Fruit fly (Drosophila melanogaster): ENCODE results near the gene Nepl14.
A peak's percentile ranks its signal among the peaks of the same experiment; 100 is the strongest.

The Nepl14 gene

DNA sequence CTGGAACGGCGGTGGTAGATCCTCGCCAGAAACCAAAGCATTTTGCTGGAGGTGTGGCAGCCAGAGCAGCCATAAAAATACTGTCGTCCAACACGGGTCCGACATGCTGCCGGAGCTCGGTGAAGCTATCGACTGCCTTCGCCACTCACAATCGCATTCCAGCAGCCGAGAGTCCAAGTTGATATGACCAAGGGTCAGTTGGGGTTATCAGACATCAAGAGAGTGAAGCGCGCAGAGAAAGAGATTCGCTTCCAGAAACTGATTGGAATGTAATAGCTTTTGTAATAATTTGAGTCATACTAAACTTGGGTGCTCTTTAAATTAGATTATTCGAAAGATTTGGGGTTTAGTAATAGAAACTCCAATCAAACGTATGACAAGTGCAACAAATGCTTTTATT is at the start of gene Nepl14:
TSS of gene Nepl14 (minus strand) at position 125 of the 400 bp plus-strand sequence.
- TF ChIP-seq svp (GFP tag) = peak; percentile 100
- no peak for TF ChIP-seq net (GFP tag; optimal IDR thresholded peaks at IDR 0.05)

DNA sequence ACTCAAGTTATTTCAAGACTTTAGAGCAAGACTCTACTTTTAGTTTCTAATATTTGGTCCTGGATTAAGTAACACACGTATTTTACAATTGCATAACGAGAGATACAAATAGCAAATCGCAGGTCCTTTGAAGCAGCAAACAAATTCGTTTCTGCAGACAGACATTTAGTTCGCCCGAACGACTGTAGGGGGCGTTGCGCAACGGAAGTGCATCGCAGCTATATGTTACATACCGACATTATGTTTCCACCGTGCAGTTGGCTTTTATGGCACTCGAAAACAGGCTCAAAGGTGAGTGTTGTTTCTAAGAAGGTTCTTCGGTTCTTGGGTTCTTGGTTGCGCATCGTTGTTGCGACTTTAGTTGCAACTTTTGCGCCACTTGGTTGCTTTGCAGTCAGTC is 46.8 kb upstream of the Nepl14 start:
- TF ChIP-seq Lpt (GFP tag; optimal IDR thresholded peaks at IDR 0.05) (no peak), cyc (GFP tag; optimal IDR thresholded peaks at IDR 0.05) (no peak)

DNA sequence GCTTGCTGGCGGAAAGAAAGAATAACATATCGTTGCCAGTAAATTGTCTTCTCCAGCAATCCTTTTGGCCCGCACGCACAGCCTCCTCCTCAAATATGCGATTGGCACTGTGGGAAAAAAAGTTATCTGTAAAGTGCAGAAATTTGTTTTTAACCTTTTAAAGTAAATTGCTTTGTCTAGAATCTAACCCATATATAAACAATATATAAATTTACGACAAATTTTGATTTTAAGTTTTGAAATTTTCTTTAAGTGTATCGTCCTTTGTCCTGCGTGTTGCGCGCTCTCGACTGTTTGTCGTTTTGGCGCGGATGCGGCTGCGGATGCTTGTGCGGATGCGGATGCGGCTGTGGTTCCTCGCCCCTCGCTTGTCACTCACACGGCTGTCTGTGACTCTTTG is 43.6 kb upstream of the Nepl14 start:
- TF ChIP-seq CG6854 (GFP tag; optimal IDR thresholded peaks at IDR 0.05) (no peak), fd85E (GFP tag; optimal IDR thresholded peaks at IDR 0.05) (no peak), CG7368 (GFP tag; optimal IDR thresholded peaks at IDR 0.05) (no peak), CG9139 (GFP tag; optimal IDR thresholded peaks at IDR 0.05) (no peak), Eip78C (GFP tag) (peak; percentile 61), CG3919 (GFP tag; optimal IDR thresholded peaks at IDR 0.05) (peak; percentile 6), Gug (GFP tag; IDR thresholded peaks at IDR 0.05) (no peak), eg (GFP tag; IDR thresholded peaks at IDR 0.05) (no peak), CG32006 (GFP tag; optimal IDR thresholded peaks at IDR 0.05) (peak; percentile 20), Lpt (GFP tag; optimal IDR thresholded peaks at IDR 0.05) (no peak), Sox14 (GFP tag; optimal IDR thresholded peaks at IDR 0.05) (no peak), CG6808 (GFP tag; optimal IDR thresholded peaks at IDR 0.05) (no peak), topi (GFP tag; optimal IDR thresholded peaks at IDR 0.05) (no peak), Sox15 (GFP tag; optimal IDR thresholded peaks at IDR 0.05) (no peak), Hr4 (GFP tag; optimal IDR thresholded peaks at IDR 0.05) (no peak), Ets21C (GFP tag; optimal IDR thresholded peaks at IDR 0.05) (no peak), vri (GFP tag; optimal IDR thresholded peaks at IDR 0.05) (no peak), CG8119 (GFP tag; IDR thresholded peaks at IDR 0.05) (no peak), CG11294 (GFP tag; IDR thresholded peaks at IDR 0.05) (no peak), dac (GFP tag; optimal IDR thresholded peaks at IDR 0.05) (no peak), net (GFP tag; optimal IDR thresholded peaks at IDR 0.05) (no peak), CG4318 (GFP tag; optimal IDR thresholded peaks at IDR 0.05) (no peak), Eip75B (GFP tag; optimal IDR thresholded peaks at IDR 0.05) (no peak), cyc (GFP tag; optimal IDR thresholded peaks at IDR 0.05) (no peak), OdsH (GFP tag; optimal IDR thresholded peaks at IDR 0.05) (no peak), svp (GFP tag) (peak; percentile 63), CG10631 (GFP tag; optimal IDR thresholded peaks at IDR 0.05) (peak; percentile 2), Hr38 (GFP tag; optimal IDR thresholded peaks at IDR 0.05) (no peak), Eip93F (GFP tag; optimal IDR thresholded peaks at IDR 0.05) (no peak), fkh (GFP tag; optimal IDR thresholded peaks at IDR 0.05) (no peak), CG15336 (GFP tag; IDR thresholded peaks at IDR 0.05) (no peak), CG10669 (GFP tag; optimal IDR thresholded peaks at IDR 0.05) (peak; percentile 0), CG6163 (GFP tag; IDR thresholded peaks at IDR 0.05) (peak; percentile 45; the same call in 1 of the 3 replicates), CG3032 (tag; optimal IDR thresholded peaks at IDR 0.05) (no peak), Blimp-1 (GFP tag; optimal IDR thresholded peaks at IDR 0.05) (no peak), salr (GFP tag; optimal IDR thresholded peaks at IDR 0.05) (no peak), Met (GFP tag; optimal IDR thresholded peaks at IDR 0.05) (no peak), spab (GFP tag; optimal IDR thresholded peaks at IDR 0.05) (no peak), CG16779 (tag; optimal IDR thresholded peaks at IDR 0.05) (no peak), CG6792 (GFP tag; optimal IDR thresholded peaks at IDR 0.05) (no peak), CG1621 (tag; optimal IDR thresholded peaks at IDR 0.05) (no peak), CG6276 (GFP tag; optimal IDR thresholded peaks at IDR 0.05) (no peak), Ets96B (tag; optimal IDR thresholded peaks at IDR 0.05) (peak; percentile 21), fd59A (GFP tag; optimal IDR thresholded peaks at IDR 0.05) (no peak), Sox102F (GFP tag; optimal IDR thresholded peaks at IDR 0.05) (no peak), acj6 (GFP tag; optimal IDR thresholded peaks at IDR 0.05) (no peak)

All from whole organism, prepupa.